Worm (Caenorhabditis elegans) whole organism, young adult: ENCODE measurements around the gene nhr-152.

Source experiments
- F23B12.7 ChIP-seq: sonication (generic microtip); optimal IDR thresholded peaks from 2 replicates; lab custom pipeline; 2017; ENCODE audit warnings: missing genetic modification characterization, mild to moderate bottlenecking, missing compliant biosample characterization, antibody characterized with exemption, moderate library complexity; ENCODE audit not compliant: insufficient read depth
- F33H1.4 ChIP-seq: fragments of 200-800 bp; sonication (Bioruptor generic); IDR thresholded peaks from 2 replicates; pipeline ENCODE4 v1.3.6; 2022; ENCODE audit warnings: missing genetic modification reagents, missing genetic modification characterization, missing compliant biosample characterization
- athp-1 ChIP-seq: sonication (generic microtip); optimal IDR thresholded peaks from 2 replicates; lab custom pipeline; 2017; ENCODE audit warnings: mild to moderate bottlenecking, missing genetic modification characterization, missing compliant biosample characterization
- chd-7 ChIP-seq: sonication (generic microtip); optimal IDR thresholded peaks from 2 replicates; lab custom pipeline; 2016; ENCODE audit warnings: mild to moderate bottlenecking, missing genetic modification characterization, moderate library complexity, missing compliant biosample characterization
- him-1 ChIP-seq: sonication (generic microtip); optimal IDR thresholded peaks from 2 replicates; lab custom pipeline; 2016; ENCODE audit warnings: missing genotype, missing genetic modification reagents, missing genetic modification characterization, missing compliant biosample characterization
- lin-40 ChIP-seq: sonication (generic microtip); optimal IDR thresholded peaks from 2 replicates; lab custom pipeline; 2016; ENCODE audit warnings: missing genetic modification characterization, mild to moderate bottlenecking, missing compliant biosample characterization, missing genotype, missing genetic modification reagents
- lin-54 ChIP-seq: fragments of 200-800 bp; sonication (Bioruptor generic); optimal IDR thresholded peaks from 2 replicates; lab custom pipeline; 2018; ENCODE audit warnings: mild to moderate bottlenecking, missing genetic modification characterization, missing compliant biosample characterization
- snpc-4 ChIP-seq, 5 experiments: fragments of 150-350 bp in 1 of 5; sonication (generic microtip) in 4 of 5; optimal IDR thresholded peaks; 2 replicates each; lab custom pipeline; 2014 to 2018; ENCODE audit warnings: missing genetic modification characterization in 5 of 5, missing biosample characterization in 3 of 5, antibody characterized with exemption in 2 of 5, mild to moderate bottlenecking in 2 of 5, missing compliant biosample characterization in 2 of 5, missing genotype in 2 of 5, moderate library complexity in 2 of 5, missing genetic modification reagents in 1 of 5

- TF ChIP-seq lin-54 (GFP tag; lab: Kevin White, UChicago) = no peak
- TF ChIP-seq F23B12.7 = no peak
- no peak for TF ChIP-seq lin-40 (tag; lab: Kevin White, UChicago)
- no peak for TF ChIP-seq F33H1.4 (GFP tag; lab: Robert Waterston, UW)
- no peak for TF ChIP-seq chd-7 (tag; lab: Kevin White, UChicago)
- no peak for TF ChIP-seq athp-1
- no peak for TF ChIP-seq snpc-4 (GFP tag; optimal IDR thresholded peaks at IDR 0.05; lab: Kevin White, UChicago)
- no peak for TF ChIP-seq snpc-4 (tag; optimal IDR thresholded peaks at IDR 0.05; lab: Kevin White, UChicago)
- TF ChIP-seq him-1 (tag; lab: Kevin White, UChicago) = no peak
These were observed 7.2 kb downstream of the nhr-152 start, which contains the start of gene C12D5.10 for ce11 chrV:7693394-7693793.
